Worm (Caenorhabditis elegans): Measurements from ENCODE around the gene daf-5.

- no peak for TF ChIP-seq med-1 (GFP tag; optimal IDR thresholded peaks at IDR 0.05; ENCODE audit: insufficient read depth)
- no peak for TF ChIP-seq ztf-23 (GFP tag; IDR thresholded peaks at IDR 0.05)
- no peak for TF ChIP-seq klf-2 (GFP tag; conservative IDR thresholded peaks at IDR 0.05)
- TF ChIP-seq flt-1 (GFP tag; IDR thresholded peaks at IDR 0.05): 0 out of 2 replicates have a peak, but pooled peaks have one; percentile 17
- no peak for TF ChIP-seq T22C8.4 (GFP tag; IDR thresholded peaks at IDR 0.05)
- no peak for TF ChIP-seq ztf-29 (GFP tag; IDR thresholded peaks at IDR 0.05)
- no peak for TF ChIP-seq tab-1 (GFP tag; IDR thresholded peaks at IDR 0.05)
- TF ChIP-seq cog-1 (tag; optimal IDR thresholded peaks at IDR 0.05): no peak
- TF ChIP-seq ref-1 (GFP tag; conservative IDR thresholded peaks at IDR 0.05): no peak
These were observed 7.9 kb downstream of the daf-5 start for ce11 chrII:14044199-14044598.
